Fruit fly (Drosophila melanogaster) whole organism: Measurements from ENCODE around the gene CG45099.

Source experiments
- CG8478 ChIP-seq: fragments of >200 bp; optimal IDR thresholded peaks from 2 replicates; lab custom pipeline; 2018; ENCODE audit warnings: inconsistent platforms
- EcR ChIP-seq, 2 experiments: fragments of >200 bp; optimal IDR thresholded peaks; 2 replicates each; lab custom pipeline; 2017; ENCODE audit warnings: missing biosample characterization in 2 of 2, missing genetic modification characterization in 2 of 2, missing genetic modification reagents in 2 of 2
- usp ChIP-seq: fragments of >200 bp; optimal IDR thresholded peaks from 2 replicates; lab custom pipeline; 2017; ENCODE audit warnings: missing biosample characterization, missing genetic modification characterization, mixed read lengths

- TF ChIP-seq usp, result no peak
- no peak for TF ChIP-seq EcR (GFP tag; optimal IDR thresholded peaks at IDR 0.05; lab: Kevin White, UChicago)
- no peak for TF ChIP-seq CG8478 (lab: Kevin White, UChicago)
Observed at dm6 chr3R:22042982-22043381, 8.9 kb upstream of the CG45099 start.
